Worm (Caenorhabditis elegans): Measurements from ENCODE around the gene ZK930.7.

ZK930.7 gene

ce11 chrII:11893323-11893722 lies 21.1 kb upstream of the ZK930.7 start, which contains the start of gene ZK930.2:
Gene ZK930.2 (minus strand): TSS chrII:11893423.
- TF ChIP-seq zip-2 (tag; optimal IDR thresholded peaks at IDR 0.05) (no peak), nhr-11 (tag; optimal IDR thresholded peaks at IDR 0.05) (no peak), T20F7.1 (GFP tag; optimal IDR thresholded peaks at IDR 0.05) (no peak), Y48G9A.11 (GFP tag; IDR thresholded peaks at IDR 0.05) (no peak), nhr-25 (tag; optimal IDR thresholded peaks at IDR 0.05; ENCODE audit: borderline replicate concordance, insufficient read depth) (no peak), Y75B8A.6 (GFP tag; IDR thresholded peaks at IDR 0.05) (no peak), nhr-48 (tag; optimal IDR thresholded peaks at IDR 0.05) (no peak), fos-1 (tag; optimal IDR thresholded peaks at IDR 0.05) (no peak), daf-8 (GFP tag; IDR thresholded peaks at IDR 0.05) (no peak), zfp-2 (tag; optimal IDR thresholded peaks at IDR 0.05) (no peak), hlh-11 (tag; optimal IDR thresholded peaks at IDR 0.05) (no peak)

DNA sequence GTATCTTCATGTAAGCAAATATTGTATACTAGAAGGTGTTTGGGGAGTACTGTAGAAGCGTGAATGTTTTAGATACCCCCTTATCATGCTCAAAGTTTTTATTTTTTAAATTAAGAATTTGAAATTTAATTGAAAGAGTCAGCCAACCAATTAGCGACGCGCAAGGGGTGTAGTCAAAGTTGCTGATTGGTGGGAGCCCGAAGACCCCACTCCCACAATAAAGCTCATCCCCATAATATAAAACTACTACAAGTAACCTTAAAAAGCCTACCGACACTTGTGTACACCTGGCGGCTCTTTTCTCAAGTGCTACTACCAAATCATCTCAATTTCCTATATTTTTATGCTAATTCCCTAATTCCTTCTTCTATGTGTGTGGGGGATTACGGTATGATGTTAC lies 14.6 kb upstream of the ZK930.7 start:
- TF ChIP-seq lin-13 (GFP tag; optimal IDR thresholded peaks at IDR 0.05) (no peak), aha-1 (tag) (peak; percentile 89)

DNA sequence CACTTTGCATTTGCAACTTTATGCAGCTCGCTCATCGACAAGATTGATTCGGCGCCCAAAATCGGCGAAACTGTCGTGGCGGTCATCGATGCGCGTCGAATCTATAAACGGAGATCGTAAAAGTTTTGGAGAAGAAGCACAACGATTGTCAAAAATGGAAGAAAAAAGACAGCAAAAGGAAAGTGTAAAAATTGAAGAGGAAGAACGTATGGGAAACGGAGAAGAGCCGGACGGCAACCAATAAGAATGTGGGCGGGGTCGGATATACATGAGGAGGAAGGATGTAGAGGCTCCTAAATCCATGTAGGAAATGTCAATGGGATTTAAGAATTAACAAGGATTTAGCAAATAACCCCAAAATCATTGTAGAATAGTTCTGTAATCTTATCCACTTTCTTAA lies 13.3 kb upstream of the ZK930.7 start, which contains the start of gene vab-23:
TSS of gene vab-23 (minus strand) at position 101 of the 400 bp plus-strand sequence.
- no peak for TF ChIP-seq egl-43 (GFP tag; IDR thresholded peaks at IDR 0.05)
- no peak for TF ChIP-seq unc-130 (GFP tag; optimal IDR thresholded peaks at IDR 0.05)
- TF ChIP-seq lir-3 (tag; optimal IDR thresholded peaks at IDR 0.05) = no peak

DNA sequence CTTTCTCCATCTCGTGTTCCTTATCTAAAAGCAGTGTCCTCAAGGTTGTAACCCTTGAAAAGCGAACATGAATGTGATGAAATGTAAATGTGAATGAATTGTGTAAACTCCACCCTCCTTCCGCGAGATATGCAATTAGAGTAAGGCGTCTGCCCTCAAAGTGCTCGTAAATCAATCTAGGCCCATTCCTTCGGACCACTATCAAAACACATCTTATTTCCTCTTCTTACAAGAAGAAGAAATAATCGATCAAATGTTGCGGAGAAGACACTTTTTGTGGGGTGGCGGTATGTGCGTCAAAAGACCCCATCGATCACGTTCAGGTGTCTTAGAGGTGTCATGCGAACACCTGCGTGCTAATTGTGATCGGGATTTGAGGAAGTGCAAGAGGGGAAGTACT lies 12.2 kb upstream of the ZK930.7 start:
- TF ChIP-seq mes-2 (tag; optimal IDR thresholded peaks at IDR 0.05; ENCODE audit: poor library complexity, severe bottlenecking) = no peak

- TF ChIP-seq zip-11 (GFP tag; IDR thresholded peaks at IDR 0.05) = no peak
- peak in 1 of 2 experiments; percentile 59 for TF ChIP-seq unc-62 (GFP tag; optimal IDR thresholded peaks at IDR 0.05 in 1 of 2)
- TF ChIP-seq unc-62 (tag; optimal IDR thresholded peaks at IDR 0.05) = no peak
Measured at ce11 chrII:11905023-11905422, 9.4 kb upstream of the ZK930.7 start.

ce11 chrII:11906217-11906616 lies 8.2 kb upstream of the ZK930.7 start, which contains the start of gene ZK930.4:
Gene ZK930.4 (plus strand): TSS chrII:11906517.
- TF ChIP-seq F10B5.3 (tag; optimal IDR thresholded peaks at IDR 0.05) (no peak), nhr-28 (tag; optimal IDR thresholded peaks at IDR 0.05) (no peak), daf-16 (GFP tag; optimal IDR thresholded peaks at IDR 0.05) (no peak), daf-16 (tag; optimal IDR thresholded peaks at IDR 0.05) (no peak), spr-1 (tag; optimal IDR thresholded peaks at IDR 0.05) (no peak)

- TF ChIP-seq rbr-2 (tag; optimal IDR thresholded peaks at IDR 0.05) (no peak), ceh-20 (GFP tag; IDR thresholded peaks at IDR 0.05) (no peak), ceh-32 (tag; optimal IDR thresholded peaks at IDR 0.05; ENCODE audit: poor library complexity) (no peak), skn-1 (tag; optimal IDR thresholded peaks at IDR 0.05) (no peak), R02D3.7 (tag; optimal IDR thresholded peaks at IDR 0.05) (no peak), saeg-2 (GFP tag; IDR thresholded peaks at IDR 0.05) (no peak), vab-7 (GFP tag; IDR thresholded peaks at IDR 0.05) (no peak), tag-97 (GFP tag; IDR thresholded peaks at IDR 0.05) (no peak)
Measured at ce11 chrII:11910569-11910968, 3.8 kb upstream of the ZK930.7 start.

Data from whole organism, L4 larva.